Fruit fly (Drosophila melanogaster): ENCODE results near the gene CG13931.
A peak's percentile ranks its signal among the peaks of the same experiment; 100 is the strongest.

Gene CG13931

DNA sequence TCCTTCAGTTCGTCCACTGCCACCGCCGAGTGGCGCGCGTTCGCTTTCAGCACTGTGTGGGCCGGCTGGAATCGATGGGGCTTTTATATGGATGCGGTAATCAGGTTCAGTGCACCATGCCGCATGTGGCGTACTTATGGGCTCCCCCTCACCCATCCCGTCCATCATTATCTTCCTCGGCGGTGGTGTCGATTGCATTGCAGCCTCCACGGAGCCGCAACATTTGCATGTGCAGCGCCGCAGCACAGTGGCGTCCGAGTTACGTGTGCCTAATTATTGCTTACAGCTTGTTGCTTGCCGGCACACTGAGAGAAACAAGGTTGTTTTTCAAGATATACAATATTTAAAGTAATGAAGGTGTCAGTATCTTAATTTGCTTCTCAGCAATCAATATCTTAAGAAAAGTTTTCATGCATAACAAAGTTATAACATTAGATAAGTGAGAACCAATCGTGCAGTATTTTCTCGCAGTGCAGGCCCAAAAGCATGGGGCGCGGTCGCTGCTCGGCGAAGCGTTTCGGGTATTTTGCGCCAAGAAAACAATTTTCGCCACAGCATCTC lies at the start of gene CG13931:
Gene CG13931 (minus strand): TSS at position 41 of the 561 bp plus-strand sequence.
- TF ChIP-seq rn (GFP tag; IDR thresholded peaks at IDR 0.05): peak; percentile 56
- TF ChIP-seq gl (tag; optimal IDR thresholded peaks at IDR 0.05): peak; percentile 58
- peak; percentile 38 for TF ChIP-seq Snoo (tag; optimal IDR thresholded peaks at IDR 0.05)
- peak; percentile 69 for TF ChIP-seq CG8159 (tag; optimal IDR thresholded peaks at IDR 0.05)
- TF ChIP-seq D1 (tag; optimal IDR thresholded peaks at IDR 0.05): no peak
- peak; percentile 68 for TF ChIP-seq CG34367 (tag; optimal IDR thresholded peaks at IDR 0.05)
- peak; percentile 58 for TF ChIP-seq CG12605 (GFP tag; IDR thresholded peaks at IDR 0.05)
- peak; percentile 61 for TF ChIP-seq CG17806 (tag; optimal IDR thresholded peaks at IDR 0.05)
- peak; percentile 61 for TF ChIP-seq Pif1A (GFP tag; optimal IDR thresholded peaks at IDR 0.05)
- peak; percentile 79 for TF ChIP-seq CG4496 (GFP tag; IDR thresholded peaks at IDR 0.05)
- peak; percentile 81; the same call in 2 of the 3 replicates for TF ChIP-seq fd96Ca (GFP tag; IDR thresholded peaks at IDR 0.05)
- TF ChIP-seq CG32121 (GFP tag; IDR thresholded peaks at IDR 0.05): peak; percentile 78
- peak; percentile 67 for TF ChIP-seq CG8301 (tag; optimal IDR thresholded peaks at IDR 0.05)
- peak; percentile 24 for TF ChIP-seq CG13204 (GFP tag; optimal IDR thresholded peaks at IDR 0.05)
- TF ChIP-seq Pif1B (GFP tag; optimal IDR thresholded peaks at IDR 0.05): peak; percentile 55
- peak; percentile 60 for TF ChIP-seq CG9948 (tag; optimal IDR thresholded peaks at IDR 0.05)
- TF ChIP-seq Ets98B (GFP tag; IDR thresholded peaks at IDR 0.05): peak; percentile 78
- peak; percentile 64 for TF ChIP-seq CG15710 (tag; optimal IDR thresholded peaks at IDR 0.05)
- TF ChIP-seq EcR (GFP tag; optimal IDR thresholded peaks at IDR 0.05): peak; percentile 60
- peak; percentile 72 for TF ChIP-seq CG14655 (GFP tag; optimal IDR thresholded peaks at IDR 0.05)
- 0 out of 2 replicates have a peak, but pooled peaks have one; percentile 25 for TF ChIP-seq CG10348 (GFP tag; IDR thresholded peaks at IDR 0.05)

dm6 chr3L:1748218-1748617 lies 46.0 kb upstream of the CG13931 start:
- TF ChIP-seq CG13204 (GFP tag; optimal IDR thresholded peaks at IDR 0.05) (peak; percentile 6), fd96Ca (GFP tag; IDR thresholded peaks at IDR 0.05) (no peak)

dm6 chr3L:1746338-1747199 lies 44.4 kb upstream of the CG13931 start, which contains the start of gene CG13921:
Gene CG13921 (plus strand): TSS chr3L:1746907.
- TF ChIP-seq Snoo (tag; optimal IDR thresholded peaks at IDR 0.05) (peak; percentile 100), CG12605 (GFP tag; IDR thresholded peaks at IDR 0.05) (peak; percentile 99), CG9948 (tag; optimal IDR thresholded peaks at IDR 0.05) (peak; percentile 100), gl (tag; optimal IDR thresholded peaks at IDR 0.05) (peak; percentile 99), Ets98B (GFP tag; IDR thresholded peaks at IDR 0.05) (peak; percentile 99), Pif1A (GFP tag; optimal IDR thresholded peaks at IDR 0.05) (peak; percentile 100), CG8301 (tag; optimal IDR thresholded peaks at IDR 0.05) (peak; percentile 100), CG14655 (GFP tag; optimal IDR thresholded peaks at IDR 0.05) (peak; percentile 100), CG10348 (GFP tag; IDR thresholded peaks at IDR 0.05) (peak; percentile 98), EcR (GFP tag; optimal IDR thresholded peaks at IDR 0.05) (peak; percentile 69), rn (GFP tag; IDR thresholded peaks at IDR 0.05) (peak; percentile 99), CG8159 (tag; optimal IDR thresholded peaks at IDR 0.05) (peak; percentile 100), CG13204 (GFP tag; optimal IDR thresholded peaks at IDR 0.05) (peak; percentile 97), CG32121 (GFP tag; IDR thresholded peaks at IDR 0.05) (peak; percentile 100), Pif1B (GFP tag; optimal IDR thresholded peaks at IDR 0.05) (peak; percentile 100), CG15710 (tag; optimal IDR thresholded peaks at IDR 0.05) (peak; percentile 99), D1 (tag; optimal IDR thresholded peaks at IDR 0.05) (no peak), CG4496 (GFP tag; IDR thresholded peaks at IDR 0.05) (peak; percentile 100), CG34367 (tag; optimal IDR thresholded peaks at IDR 0.05) (peak; percentile 99), fd96Ca (GFP tag; IDR thresholded peaks at IDR 0.05) (peak; percentile 100), CG17806 (tag; optimal IDR thresholded peaks at IDR 0.05) (peak; percentile 100)

DNA sequence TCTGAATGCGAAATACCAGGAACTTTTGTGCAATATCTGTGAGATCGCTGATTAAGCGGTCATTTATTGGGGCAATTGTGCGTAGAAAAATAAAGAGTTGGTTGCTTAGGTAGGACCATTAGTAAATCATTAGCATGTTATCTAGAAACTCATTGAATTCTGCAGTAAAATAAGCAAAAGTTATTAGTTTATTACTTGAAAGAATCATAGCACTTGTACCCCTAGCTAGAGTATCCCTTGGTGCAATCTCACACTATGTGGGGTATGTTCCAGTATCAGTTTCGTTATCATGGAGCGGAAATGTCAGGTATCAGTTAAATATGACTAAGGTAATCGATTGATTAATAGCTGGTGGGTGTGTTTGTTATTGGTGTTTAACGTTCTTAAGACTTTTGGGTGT lies 43.2 kb upstream of the CG13931 start:
- TF ChIP-seq CG14655 (GFP tag; optimal IDR thresholded peaks at IDR 0.05) (no peak), Pif1B (GFP tag; optimal IDR thresholded peaks at IDR 0.05) (no peak), CG32121 (GFP tag; IDR thresholded peaks at IDR 0.05) (no peak)

DNA sequence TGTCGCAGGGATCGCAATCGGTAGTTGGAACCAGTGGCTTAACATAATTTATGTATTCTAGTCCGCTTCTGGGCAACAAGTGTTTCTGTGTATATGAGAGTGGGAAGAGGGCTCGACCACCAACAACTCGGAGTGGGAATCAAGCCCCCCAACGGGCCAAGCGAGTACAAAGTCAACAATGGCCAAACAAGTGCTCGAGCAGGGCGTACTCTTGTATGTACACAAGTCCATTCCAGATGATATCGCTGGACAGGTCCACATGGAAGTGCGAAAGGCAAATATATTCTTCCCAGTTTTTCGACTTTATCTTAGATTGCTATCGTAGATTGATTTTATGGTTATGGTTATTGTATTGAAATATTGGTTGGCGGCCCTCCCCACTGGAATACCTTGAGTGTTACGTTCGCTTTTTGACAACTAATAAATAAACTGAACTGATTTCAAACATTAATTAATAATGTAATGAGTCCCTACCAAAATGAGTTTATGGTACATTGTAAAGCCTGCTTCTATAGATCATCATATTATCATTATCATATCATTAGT lies 40.4 kb upstream of the CG13931 start:
- TF ChIP-seq CG13204 (GFP tag; optimal IDR thresholded peaks at IDR 0.05) (peak; percentile 44), EcR (GFP tag; optimal IDR thresholded peaks at IDR 0.05) (peak; percentile 43), CG4496 (GFP tag; IDR thresholded peaks at IDR 0.05) (no peak)

All from whole organism, pupa.